Worm (Caenorhabditis elegans) whole organism, young adult: ENCODE measurements around the gene egl-27.

Experiments
- ama-1 ChIP-seq, 3 experiments: fragments of 150-350 bp in 1 of 3; sonication (generic microtip) in 2 of 3; optimal IDR thresholded peaks; 2 replicates each; lab custom pipeline; 2014 to 2018; ENCODE audit warnings: missing biosample characterization in 2 of 3, missing genetic modification characterization in 2 of 3, missing genetic modification reagents in 2 of 3
- ceh-27 ChIP-seq: fragments of 200-800 bp; sonication (Bioruptor generic); optimal IDR thresholded peaks from 2 replicates; lab custom pipeline; 2018; ENCODE audit warnings: mild to moderate bottlenecking, missing genetic modification characterization, moderate library complexity, missing compliant biosample characterization
- gei-17 ChIP-seq: fragments of 200-800 bp; sonication (Bioruptor generic); optimal IDR thresholded peaks from 2 replicates; lab custom pipeline; 2018; ENCODE audit warnings: mild to moderate bottlenecking, missing genetic modification characterization, missing compliant biosample characterization

- TF ChIP-seq gei-17 (GFP tag; lab: Kevin White, UChicago) (no peak), ceh-27 (GFP tag; lab: Kevin White, UChicago) (no peak), ama-1 (optimal IDR thresholded peaks at IDR 0.05; lab: Kevin White, UChicago) (no peak), ama-1 (GFP tag; optimal IDR thresholded peaks at IDR 0.05; lab: Kevin White, UChicago) (no peak)
Observed at ce11 chrII:6847917-6848379, 13.1 kb downstream of the egl-27 start, which contains the start of gene tbc-6.
